Fruit fly (Drosophila melanogaster) Kc167 (cell line): ENCODE results near the gene CG12945.

ENCODE experiments used
- Myc ChIP-seq: fragments of >200 bp; optimal IDR thresholded peaks from 2 replicates; lab custom pipeline; 2017; ENCODE audit warnings: missing external identifiers
- Sin3A ChIP-seq: fragments of >200 bp; optimal IDR thresholded peaks from 2 replicates; lab custom pipeline; 2018; ENCODE audit warnings: missing external identifiers
- h ChIP-seq: fragments of >200 bp; optimal IDR thresholded peaks from 3 replicates; lab custom pipeline; 2018; ENCODE audit warnings: missing external identifiers
- insv ChIP-seq: fragments of >200 bp; optimal IDR thresholded peaks from 3 replicates; lab custom pipeline; 2018; ENCODE audit warnings: missing external identifiers
- psq ChIP-seq: fragments of >200 bp; optimal IDR thresholded peaks from 2 replicates; lab custom pipeline; 2017; ENCODE audit warnings: missing external identifiers
- ttk ChIP-seq: sonication (Bioruptor generic); optimal IDR thresholded peaks from 2 replicates; lab custom pipeline; 2017; ENCODE audit warnings: missing external identifiers

Gene CG12945

dm6 chr3R:9762955-9763931 is 27.8 kb downstream of the CG12945 start, which contains the start of the genes Snap24 and CG8478:
TSS of gene Snap24 (minus strand) at chr3R:9763150.
TSS of gene CG8478 (plus strand) at chr3R:9763650.
- no peak for TF ChIP-seq Sin3A
- TF ChIP-seq h = no peak
- TF ChIP-seq insv (lab: Kevin White, UChicago) = no peak
- TF ChIP-seq ttk = no peak
- TF ChIP-seq Myc (lab: Kevin White, UChicago) = no peak
- no peak for TF ChIP-seq psq (lab: Kevin White, UChicago)

- no peak for TF ChIP-seq Sin3A
- TF ChIP-seq h = no peak
- TF ChIP-seq ttk = no peak
- TF ChIP-seq insv (lab: Kevin White, UChicago) = no peak
- TF ChIP-seq psq (lab: Kevin White, UChicago) = no peak
- no peak for TF ChIP-seq Myc (lab: Kevin White, UChicago)
These were observed 31.4 kb downstream of the CG12945 start, which contains the start of gene Mpi for dm6 chr3R:9759360-9760191. TSS of gene Mpi (plus strand) at chr3R:9759622.

dm6 chr3R:9756187-9756586 is 34.8 kb downstream of the CG12945 start, which contains the start of the genes Alg12 and Rpt3R:
TSS of gene Alg12 (plus strand) at chr3R:9756491.
TSS of gene Rpt3R (minus strand) at chr3R:9756510.
- TF ChIP-seq insv (lab: Kevin White, UChicago) (no peak), Sin3A (no peak), Myc (lab: Kevin White, UChicago) (no peak), ttk (no peak), h (no peak), psq (lab: Kevin White, UChicago) (no peak)

- no peak for TF ChIP-seq psq (lab: Kevin White, UChicago)
- no peak for TF ChIP-seq ttk
- TF ChIP-seq Sin3A = no peak
- TF ChIP-seq Myc (lab: Kevin White, UChicago) = no peak
- TF ChIP-seq insv (lab: Kevin White, UChicago) = no peak
- TF ChIP-seq h = no peak
These were observed 36.5 kb downstream of the CG12945 start, which contains the start of gene Tti1 for dm6 chr3R:9754487-9754886. TSS of gene Tti1 (minus strand) at chr3R:9754686.

dm6 chr3R:9747900-9748663 is 42.9 kb downstream of the CG12945 start:
- TF ChIP-seq Myc (lab: Kevin White, UChicago) (no peak), Sin3A (no peak), psq (lab: Kevin White, UChicago) (no peak), insv (lab: Kevin White, UChicago) (no peak)

- TF ChIP-seq Myc (lab: Kevin White, UChicago) (no peak), h (no peak)
These were observed 43.3 kb downstream of the CG12945 start, which contains the start of gene PpD3 for dm6 chr3R:9747875-9747899. TSS of gene PpD3 (plus strand) at chr3R:9747875.

dm6 chr3R:9747272-9747874 is 43.6 kb downstream of the CG12945 start, which contains the start of gene CG12948:
TSS of gene CG12948 (minus strand) at chr3R:9747744.
- no peak for TF ChIP-seq h
- no peak for TF ChIP-seq insv (lab: Kevin White, UChicago)
- TF ChIP-seq psq (lab: Kevin White, UChicago) = no peak
- TF ChIP-seq Myc (lab: Kevin White, UChicago) = no peak
- TF ChIP-seq ttk = no peak
- no peak for TF ChIP-seq Sin3A

- TF ChIP-seq Myc (lab: Kevin White, UChicago) (no peak), insv (lab: Kevin White, UChicago) (no peak), psq (lab: Kevin White, UChicago) (no peak), ttk (no peak), h (no peak), Sin3A (no peak)
These were observed 44.8 kb downstream of the CG12945 start, which contains the start of gene CG34409 for dm6 chr3R:9746267-9746666. TSS of gene CG34409 (minus strand) at chr3R:9746367.

- no peak for TF ChIP-seq insv (lab: Kevin White, UChicago)
- TF ChIP-seq Sin3A = no peak
- no peak for TF ChIP-seq ttk
- TF ChIP-seq psq (lab: Kevin White, UChicago) = no peak
- no peak for TF ChIP-seq Myc (lab: Kevin White, UChicago)
- no peak for TF ChIP-seq h
These were observed 45.6 kb downstream of the CG12945 start for dm6 chr3R:9745442-9745841.

- TF ChIP-seq psq (lab: Kevin White, UChicago) (no peak), Myc (lab: Kevin White, UChicago) (no peak), ttk (no peak), insv (lab: Kevin White, UChicago) (no peak), h (no peak), Sin3A (no peak)
These were observed 47.0 kb downstream of the CG12945 start for dm6 chr3R:9743995-9744394.

dm6 chr3R:9743217-9743616 is 47.8 kb downstream of the CG12945 start, which contains the start of gene CG31415:
TSS of gene CG31415 (plus strand) at chr3R:9743517.
- TF ChIP-seq Sin3A = no peak

- no peak for TF ChIP-seq insv (lab: Kevin White, UChicago)
- TF ChIP-seq Myc (lab: Kevin White, UChicago) = no peak
- no peak for TF ChIP-seq Sin3A
- no peak for TF ChIP-seq psq (lab: Kevin White, UChicago)
- TF ChIP-seq ttk = no peak
- no peak for TF ChIP-seq h
These were observed 50.3 kb downstream of the CG12945 start, which contains the start of gene Pnn for dm6 chr3R:9740713-9741112. TSS of gene Pnn (plus strand) at chr3R:9740899.
